Fruit fly (Drosophila melanogaster) whole organism, embryonic: ENCODE measurements around the gene CG2854.
A peak's percentile ranks its signal among the peaks of the same experiment; 100 is the strongest.

Experiments
- CG10543 ChIP-seq: fragments of 200-800 bp; sonication (Bioruptor generic); optimal IDR thresholded peaks from 3 replicates; lab custom pipeline; 2017; ENCODE audit warnings: missing biosample characterization, mild to moderate bottlenecking, missing genetic modification characterization, moderate library complexity
- CG12071 ChIP-seq: fragments of 200-800 bp; sonication (Bioruptor generic); optimal IDR thresholded peaks from 3 replicates; lab custom pipeline; 2018; ENCODE audit warnings: missing biosample characterization, mild to moderate bottlenecking, missing genetic modification characterization
- CG12155 ChIP-seq: fragments of 200-800 bp; sonication (Bioruptor generic); optimal IDR thresholded peaks from 3 replicates; lab custom pipeline; 2016; ENCODE audit warnings: missing biosample characterization, missing genetic modification characterization
- CG1233 ChIP-seq: fragments of 200-800 bp; sonication (Bioruptor generic); optimal IDR thresholded peaks from 4 replicates; lab custom pipeline; 2018; ENCODE audit warnings: missing biosample characterization, mild to moderate bottlenecking, missing genetic modification characterization
- CG13123 ChIP-seq: fragments of 200-800 bp; sonication (Bioruptor generic); optimal IDR thresholded peaks from 2 replicates; lab custom pipeline; 2016; ENCODE audit warnings: missing biosample characterization, missing genetic modification characterization
- CG14441 ChIP-seq: fragments of 200-800 bp; sonication (Bioruptor generic); IDR thresholded peaks from 2 replicates; pipeline ENCODE4 v1.3.6; 2022; ENCODE audit warnings: missing biosample characterization, missing genetic modification characterization
- CG16815 ChIP-seq: fragments of 200-800 bp; sonication (Bioruptor generic); optimal IDR thresholded peaks from 3 replicates; lab custom pipeline; 2017; ENCODE audit warnings: missing biosample characterization, mild to moderate bottlenecking, missing genetic modification characterization
- CG16863 ChIP-seq: fragments of 200-800 bp; sonication (Bioruptor generic); optimal IDR thresholded peaks from 3 replicates; lab custom pipeline; 2016; ENCODE audit warnings: missing biosample characterization, missing genetic modification characterization
- CG17385 ChIP-seq: fragments of 200-800 bp; sonication (Bioruptor generic); optimal IDR thresholded peaks from 3 replicates; lab custom pipeline; 2018; ENCODE audit warnings: missing biosample characterization, mild to moderate bottlenecking, missing genetic modification characterization
- CG17912 ChIP-seq: fragments of 200-800 bp; sonication (Bioruptor generic); optimal IDR thresholded peaks from 2 replicates; lab custom pipeline; 2018; ENCODE audit warnings: missing biosample characterization, mild to moderate bottlenecking, missing genetic modification characterization
- CG31365 ChIP-seq: fragments of 200-800 bp; sonication (Bioruptor generic); optimal IDR thresholded peaks from 2 replicates; lab custom pipeline; 2018; ENCODE audit warnings: missing biosample characterization, mild to moderate bottlenecking, missing genetic modification characterization
- CG3163 ChIP-seq: fragments of 200-800 bp; sonication (Bioruptor generic); optimal IDR thresholded peaks from 3 replicates; lab custom pipeline; 2016; ENCODE audit warnings: missing biosample characterization, missing genetic modification characterization
- CG33213 ChIP-seq: fragments of 200-800 bp; sonication (Bioruptor generic); optimal IDR thresholded peaks from 3 replicates; lab custom pipeline; 2016; ENCODE audit warnings: missing biosample characterization, missing genetic modification characterization
- CG3726 ChIP-seq: fragments of 200-800 bp; sonication (Bioruptor generic); IDR thresholded peaks from 3 replicates; pipeline ENCODE4, ENCODE4 v1.3.6; 2022; ENCODE audit warnings: missing biosample characterization, missing genetic modification characterization
- CG3847 ChIP-seq: fragments of 200-800 bp; sonication (Bioruptor generic); IDR thresholded peaks from 2 replicates; pipeline ENCODE4 v1.3.6; 2022; ENCODE audit warnings: missing biosample characterization, missing genetic modification characterization
- CG8290 ChIP-seq, 3 experiments: fragments of 200-800 bp; sonication (Bioruptor generic); optimal IDR thresholded peaks; 2 replicates each; lab custom pipeline; 2016 to 2019; ENCODE audit warnings: missing biosample characterization in 3 of 3, missing genetic modification characterization in 3 of 3, mild to moderate bottlenecking in 2 of 3, moderate library complexity in 1 of 3
- D ChIP-seq, 2 experiments: fragments of 200-800 bp in 1 of 2; fragments of >200 bp in 1 of 2; sonication (Bioruptor generic) in 1 of 2; optimal IDR thresholded peaks; 2 replicates in 1 of 2; 3 replicates in 1 of 2; lab custom pipeline; 2017; ENCODE audit warnings: mild to moderate bottlenecking in 1 of 2, missing biosample characterization in 1 of 2, missing genetic modification characterization in 1 of 2, missing genetic modification reagents in 1 of 2
- Drgx ChIP-seq: fragments of 200-800 bp; sonication (Bioruptor generic); IDR thresholded peaks from 2 replicates; pipeline ENCODE4 v1.3.6; 2022; ENCODE audit warnings: missing biosample characterization, missing genetic modification characterization
- Jarid2 ChIP-seq: fragments of 200-800 bp; sonication (Bioruptor generic); optimal IDR thresholded peaks from 3 replicates; lab custom pipeline; 2017; ENCODE audit warnings: mild to moderate bottlenecking, missing biosample characterization, missing genetic modification reagents, missing genetic modification characterization
- Mrtf ChIP-seq: fragments of 200-800 bp; sonication (Bioruptor generic); IDR thresholded peaks from 3 replicates; pipeline ENCODE4 v1.3.6; 2022; ENCODE audit warnings: missing biosample characterization, missing genetic modification characterization
- Myb ChIP-seq: fragments of 200-800 bp; sonication (Bioruptor generic); optimal IDR thresholded peaks from 2 replicates; lab custom pipeline; 2016; ENCODE audit warnings: missing biosample characterization, missing genetic modification characterization
- TFAM ChIP-seq: fragments of 200-800 bp; sonication (Bioruptor generic); optimal IDR thresholded peaks from 2 replicates; lab custom pipeline; 2017; ENCODE audit warnings: missing biosample characterization, missing genetic modification characterization, inconsistent platforms
- abd-A ChIP-seq: fragments of 200-800 bp; sonication (Bioruptor generic); optimal IDR thresholded peaks from 3 replicates; lab custom pipeline; 2019; ENCODE audit warnings: missing biosample characterization, mild to moderate bottlenecking, missing genetic modification characterization, moderate library complexity
- bab2 ChIP-seq: fragments of 200-800 bp; sonication (Bioruptor generic); optimal IDR thresholded peaks from 2 replicates; lab custom pipeline; 2016; ENCODE audit warnings: missing biosample characterization, missing genetic modification characterization
- cato ChIP-seq: fragments of 200-800 bp; sonication (Bioruptor generic); optimal IDR thresholded peaks from 2 replicates; lab custom pipeline; 2016; ENCODE audit warnings: missing biosample characterization, missing genetic modification characterization, borderline replicate concordance
- chm ChIP-seq: fragments of 200-800 bp; sonication (Bioruptor generic); IDR thresholded peaks from 2 replicates; pipeline ENCODE4 v1.3.6; 2022; ENCODE audit warnings: missing biosample characterization, missing genetic modification characterization
- croc ChIP-seq: fragments of 200-800 bp; sonication (Bioruptor generic); conservative IDR thresholded peaks from 3 replicates; pipeline ENCODE4 v1.3.6; 2022; ENCODE audit warnings: missing biosample characterization, missing genetic modification characterization
- dati ChIP-seq: fragments of 200-800 bp; sonication (Bioruptor generic); IDR thresholded peaks from 2 replicates; pipeline ENCODE4 v1.3.6; 2022; ENCODE audit warnings: missing biosample characterization, missing genetic modification characterization
- dpn ChIP-seq, 2 experiments: fragments of 200-800 bp; sonication (Bioruptor generic); optimal IDR thresholded peaks; 3 replicates each; lab custom pipeline; 2016; ENCODE audit warnings: missing biosample characterization in 2 of 2, missing genetic modification characterization in 2 of 2
- kay ChIP-seq: fragments of 200-800 bp; sonication (Bioruptor generic); optimal IDR thresholded peaks from 2 replicates; lab custom pipeline; 2016; ENCODE audit warnings: missing biosample characterization, missing genetic modification characterization
- lmd ChIP-seq: fragments of 200-800 bp; sonication (Bioruptor generic); IDR thresholded peaks from 2 replicates; pipeline ENCODE4 v1.3.6; 2022; ENCODE audit warnings: missing biosample characterization, missing genetic modification characterization
- nerfin-2 ChIP-seq: fragments of 200-800 bp; sonication (Bioruptor generic); IDR thresholded peaks from 2 replicates; pipeline ENCODE4 v1.3.6; 2022; ENCODE audit warnings: missing biosample characterization, missing genetic modification characterization; ENCODE audit not compliant: partially characterized antibody
- pan ChIP-seq, 4 experiments: fragments of >200 bp in 3 of 4; fragments of 200-800 bp in 1 of 4; sonication (Bioruptor generic) in 1 of 4; optimal IDR thresholded peaks in 3 of 4; IDR thresholded peaks in 1 of 4; 2 replicates each; pipeline versions ENCODE4 v1.3.6 to Lab custom; 2017 to 2022; ENCODE audit warnings: missing biosample characterization in 2 of 4, missing genetic modification characterization in 2 of 4, mixed read lengths in 1 of 4
- pb ChIP-seq: fragments of 200-800 bp; sonication (Bioruptor generic); optimal IDR thresholded peaks from 3 replicates; lab custom pipeline; 2016; ENCODE audit warnings: missing biosample characterization, missing genetic modification characterization
- peb ChIP-seq: fragments of 200-800 bp; sonication (Bioruptor generic); IDR thresholded peaks from 2 replicates; pipeline ENCODE4 v1.3.6; 2022; ENCODE audit warnings: missing biosample characterization, missing genetic modification characterization
- pita ChIP-seq: fragments of 200-800 bp; sonication (Bioruptor generic); optimal IDR thresholded peaks from 2 replicates; lab custom pipeline; 2017; ENCODE audit warnings: missing biosample characterization, mild to moderate bottlenecking, missing genetic modification characterization
- rib ChIP-seq: fragments of 200-800 bp; sonication (Bioruptor generic); IDR thresholded peaks from 2 replicates; pipeline ENCODE4 v1.3.6; 2022; ENCODE audit warnings: missing biosample characterization, missing genetic modification characterization
- sens-2 ChIP-seq: fragments of 200-800 bp; sonication (Bioruptor generic); IDR thresholded peaks from 2 replicates; pipeline ENCODE4 v1.3.6; 2022; ENCODE audit warnings: missing biosample characterization, missing genetic modification characterization
- shn ChIP-seq: fragments of 200-800 bp; sonication (Bioruptor generic); optimal IDR thresholded peaks from 3 replicates; lab custom pipeline; 2016; ENCODE audit warnings: missing biosample characterization, missing genetic modification characterization
- sima ChIP-seq: fragments of 200-800 bp; sonication (Bioruptor generic); optimal IDR thresholded peaks from 2 replicates; lab custom pipeline; 2016; ENCODE audit warnings: missing biosample characterization, missing genetic modification characterization
- slou ChIP-seq: fragments of 200-800 bp; sonication (Bioruptor generic); optimal IDR thresholded peaks from 3 replicates; lab custom pipeline; 2016; ENCODE audit warnings: missing biosample characterization, missing genetic modification characterization
- sna ChIP-seq: fragments of 200-800 bp; sonication (Bioruptor generic); IDR thresholded peaks from 2 replicates; pipeline ENCODE4 v1.3.6; 2022; ENCODE audit warnings: missing biosample characterization, missing genetic modification characterization; ENCODE audit not compliant: partially characterized antibody
- sob ChIP-seq: fragments of 200-800 bp; sonication (Bioruptor generic); IDR thresholded peaks from 2 replicates; pipeline ENCODE4 v1.3.6; 2022; ENCODE audit warnings: missing biosample characterization, missing genetic modification characterization
- tup ChIP-seq: fragments of 200-800 bp; sonication (Bioruptor generic); optimal IDR thresholded peaks from 2 replicates; lab custom pipeline; 2016; ENCODE audit warnings: missing biosample characterization, mild to moderate bottlenecking, missing genetic modification characterization, moderate library complexity
- vvl ChIP-seq: fragments of 200-800 bp; sonication (Bioruptor generic); IDR thresholded peaks from 2 replicates; pipeline ENCODE4 v1.3.6; 2022; ENCODE audit warnings: missing biosample characterization, missing genetic modification characterization
- zen ChIP-seq: fragments of 200-800 bp; sonication (Bioruptor generic); optimal IDR thresholded peaks from 3 replicates; lab custom pipeline; 2018; ENCODE audit warnings: missing biosample characterization, mild to moderate bottlenecking, missing genetic modification characterization, moderate library complexity
- zen2 ChIP-seq: fragments of 200-800 bp; sonication (Bioruptor generic); IDR thresholded peaks from 3 replicates; pipeline ENCODE4 v1.3.6; 2022; ENCODE audit warnings: missing biosample characterization, missing genetic modification characterization; ENCODE audit not compliant: partially characterized antibody

The CG2854 gene

DNA sequence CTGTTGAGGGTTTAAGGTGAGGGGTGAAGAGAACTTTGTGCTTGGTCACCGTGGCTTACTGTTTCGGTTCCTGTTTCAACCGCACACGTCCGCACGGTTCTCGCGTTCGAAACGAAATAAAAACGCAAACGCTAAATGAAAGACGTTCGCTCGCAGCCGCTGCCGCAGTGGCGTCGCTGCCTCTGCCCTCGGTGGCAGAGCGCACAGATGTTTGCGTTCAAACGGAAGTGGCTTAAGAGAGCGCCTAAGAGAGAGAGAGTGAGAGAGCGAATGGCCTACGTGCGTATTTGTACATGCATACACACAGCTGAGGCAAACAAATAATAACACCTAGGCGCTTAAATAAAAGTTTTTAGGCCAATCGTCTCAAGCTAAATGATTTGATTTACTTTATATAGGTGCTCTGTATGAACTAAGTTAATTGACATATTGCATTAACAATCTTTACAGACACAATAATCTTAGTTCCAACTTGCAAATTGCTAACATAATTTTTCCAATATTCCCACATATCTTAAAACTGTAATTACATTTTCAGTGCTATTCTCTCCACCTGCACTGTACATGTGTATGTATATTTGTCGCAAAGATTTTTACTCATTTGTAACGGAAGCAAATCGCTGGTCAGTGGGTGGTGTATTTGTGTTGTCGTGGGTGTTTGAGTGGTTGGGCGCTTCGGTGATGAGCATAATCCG lies 33.5 kb upstream of the CG2854 start, which contains the start of gene CG2865 (continued):
- TF ChIP-seq CG17385, result peak; percentile 94
- no peak; the same call in 2 of the 3 replicates for TF ChIP-seq zen2
- TF ChIP-seq sens-2 (GFP tag; lab: Robert Waterston, UW), result peak; percentile 60
- peak; percentile 86 for TF ChIP-seq CG31365 (tag; lab: Kevin White, UChicago)
- TF ChIP-seq pb (GFP tag; lab: Kevin White, UChicago), result peak; percentile 83
- peak; percentile 88 for TF ChIP-seq CG16815
- peak; percentile 96 for TF ChIP-seq abd-A (tag; lab: Kevin White, UChicago)
- TF ChIP-seq CG10543 (GFP tag; lab: Kevin White, UChicago), result peak; percentile 98
- TF ChIP-seq CG3726, result 0 out of 3 replicates have a peak, but pooled peaks have one; percentile 63
- TF ChIP-seq kay (GFP tag; lab: Kevin White, UChicago), result peak; percentile 91
- TF ChIP-seq Drgx (GFP tag; lab: Robert Waterston, UW), result peak; percentile 93
- peak; percentile 86 for TF ChIP-seq bab2 (GFP tag; lab: Kevin White, UChicago)
- no peak for TF ChIP-seq sna (GFP tag; lab: Robert Waterston, UW)
- TF ChIP-seq CG14441 (GFP tag; lab: Robert Waterston, UW), result peak; percentile 82
- peak; percentile 90 for TF ChIP-seq CG3847 (GFP tag; lab: Robert Waterston, UW)
- TF ChIP-seq lmd (GFP tag; lab: Robert Waterston, UW), result peak; percentile 91
- peak; percentile 37 for TF ChIP-seq CG17912 (GFP tag; lab: Kevin White, UChicago)
- peak; percentile 76 for TF ChIP-seq CG13123 (GFP tag; lab: Kevin White, UChicago)
- TF ChIP-seq cato, result peak; percentile 85
- no peak for TF ChIP-seq D (optimal IDR thresholded peaks at IDR 0.05; lab: Kevin White, UChicago)
- peak; percentile 89 for TF ChIP-seq D (GFP tag; optimal IDR thresholded peaks at IDR 0.05; lab: Kevin White, UChicago)
- peak; percentile 80 for TF ChIP-seq slou (GFP tag; lab: Kevin White, UChicago)
- peak; percentile 89 for TF ChIP-seq CG12155 (GFP tag; lab: Kevin White, UChicago)
- TF ChIP-seq dati (GFP tag; lab: Robert Waterston, UW), result 0 out of 2 replicates have a peak, but pooled peaks have one; percentile 21
- peak; percentile 76 for TF ChIP-seq peb (GFP tag; lab: Robert Waterston, UW)
- peak; percentile 87 for TF ChIP-seq Mrtf
- peak; percentile 92 to 94 for TF ChIP-seq dpn (GFP tag; optimal IDR thresholded peaks at IDR 0.05; lab: Kevin White, UChicago)
- TF ChIP-seq CG33213 (GFP tag; lab: Kevin White, UChicago), result peak; percentile 68
- peak; percentile 73 for TF ChIP-seq rib (GFP tag; lab: Robert Waterston, UW)
- peak; percentile 38; the same call in 1 of the 2 replicates for TF ChIP-seq nerfin-2
- TF ChIP-seq Jarid2 (GFP tag; lab: Kevin White, UChicago), result peak; percentile 93
- peak; percentile 91 for TF ChIP-seq zen
- TF ChIP-seq pita, result no peak
- peak; percentile 92 for TF ChIP-seq CG12071 (GFP tag; lab: Kevin White, UChicago)
- TF ChIP-seq CG8290 (GFP tag; optimal IDR thresholded peaks at IDR 0.05; lab: Kevin White, UChicago), result peak; percentile 62
- TF ChIP-seq CG8290 (tag; optimal IDR thresholded peaks at IDR 0.05; lab: Kevin White, UChicago), result peak; percentile 70 to 88
- TF ChIP-seq Myb (GFP tag; lab: Kevin White, UChicago), result peak; percentile 82
- no peak for TF ChIP-seq pan (optimal IDR thresholded peaks at IDR 0.05; lab: Kevin White, UChicago)
- TF ChIP-seq pan (GFP tag; optimal IDR thresholded peaks at IDR 0.05 in 1 of 2, IDR thresholded peaks at IDR 0.05 in 1 of 2), result peak in 1 of 2 experiments; percentile 88
- peak; percentile 70 for TF ChIP-seq tup
- TF ChIP-seq sima (GFP tag; lab: Kevin White, UChicago), result peak; percentile 74
- peak; percentile 89 for TF ChIP-seq shn (GFP tag; lab: Kevin White, UChicago)
- TF ChIP-seq CG3163 (GFP tag; lab: Kevin White, UChicago), result peak; percentile 99
- peak; percentile 89 for TF ChIP-seq sob
- TF ChIP-seq chm, result peak; percentile 86
- TF ChIP-seq CG16863, result peak; percentile 84
- TF ChIP-seq TFAM (GFP tag; lab: Kevin White, UChicago), result peak; percentile 57
- peak; percentile 94 for TF ChIP-seq CG1233
- peak; percentile 80 for TF ChIP-seq croc (GFP tag; lab: Robert Waterston, UW)
- peak; percentile 94 for TF ChIP-seq vvl (GFP tag; lab: Robert Waterston, UW)
